Fruit fly (Drosophila melanogaster): ENCODE measurements around the gene Spn28Db.

DNA sequence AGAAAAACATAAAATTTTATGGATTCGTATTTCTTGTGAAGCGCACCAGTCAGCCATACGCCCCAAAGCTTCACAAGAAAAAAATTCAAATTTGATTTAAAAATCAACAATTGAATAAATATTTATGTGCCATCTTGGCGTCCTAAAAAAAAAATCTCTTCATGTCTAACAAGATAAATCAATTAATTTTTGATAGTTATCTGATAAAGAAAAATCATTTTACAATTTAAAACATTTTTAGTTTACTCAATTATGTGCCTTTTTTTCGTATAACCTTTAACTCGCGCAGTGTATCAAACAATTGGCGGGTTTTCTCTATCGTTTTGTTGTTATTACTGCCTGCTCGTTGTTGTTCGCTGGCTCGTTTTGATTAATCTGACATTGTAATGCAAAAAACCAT is 48.0 kb upstream of the Spn28Db start:
- TF ChIP-seq psq (optimal IDR thresholded peaks at IDR 0.05) (no peak), pan (optimal IDR thresholded peaks at IDR 0.05) (no peak), CG8478 (optimal IDR thresholded peaks at IDR 0.05) (no peak), EcR (GFP tag; optimal IDR thresholded peaks at IDR 0.05) (no peak), usp (GFP tag; optimal IDR thresholded peaks at IDR 0.05) (no peak)
